Worm (Caenorhabditis elegans) whole organism, young adult: Measurements from ENCODE around the gene K11H3.5.

Source experiments
- B0336.3 ChIP-seq: fragments of 200-800 bp; sonication (Bioruptor generic); IDR thresholded peaks from 2 replicates; pipeline ENCODE4 v1.3.6; 2022; ENCODE audit warnings: missing genetic modification characterization, missing compliant biosample characterization
- C06A6.2 ChIP-seq: fragments of 200-800 bp; sonication (Bioruptor generic); conservative IDR thresholded peaks from 2 replicates; pipeline ENCODE4 v1.3.6; 2022; ENCODE audit warnings: missing genetic modification characterization, missing compliant biosample characterization
- F10E7.11 ChIP-seq: sonication (generic microtip); optimal IDR thresholded peaks from 2 replicates; lab custom pipeline; 2017; ENCODE audit warnings: mild to moderate bottlenecking, missing genetic modification characterization, moderate library complexity, missing compliant biosample characterization
- F33H1.4 ChIP-seq: fragments of 200-800 bp; sonication (Bioruptor generic); IDR thresholded peaks from 2 replicates; pipeline ENCODE4 v1.3.6; 2022; ENCODE audit warnings: missing genetic modification reagents, missing genetic modification characterization, missing compliant biosample characterization
- F39B2.1 ChIP-seq: fragments of 200-800 bp; sonication (Bioruptor generic); IDR thresholded peaks from 2 replicates; pipeline ENCODE4 v1.3.6; 2022; ENCODE audit warnings: missing genetic modification reagents, missing genetic modification characterization, missing compliant biosample characterization
- F52B5.7 ChIP-seq: sonication (generic microtip); optimal IDR thresholded peaks from 2 replicates; lab custom pipeline; 2016; ENCODE audit warnings: mild to moderate bottlenecking, missing genetic modification characterization, missing compliant biosample characterization
- F57C9.4 ChIP-seq: sonication (generic microtip); optimal IDR thresholded peaks from 2 replicates; lab custom pipeline; 2017; ENCODE audit warnings: mild to moderate bottlenecking, missing genetic modification characterization, missing compliant biosample characterization
- K12H6.12 ChIP-seq: fragments of 200-800 bp; sonication (Bioruptor generic); optimal IDR thresholded peaks from 2 replicates; lab custom pipeline; 2018; ENCODE audit warnings: mild to moderate bottlenecking, missing genetic modification characterization, missing compliant biosample characterization
- T07F8.4 ChIP-seq: sonication (generic microtip); optimal IDR thresholded peaks from 2 replicates; lab custom pipeline; 2016; ENCODE audit warnings: mild to moderate bottlenecking, missing genetic modification characterization, moderate library complexity, missing compliant biosample characterization
- T26A5.8 ChIP-seq: sonication (generic microtip); optimal IDR thresholded peaks from 2 replicates; lab custom pipeline; 2016; ENCODE audit warnings: missing genetic modification characterization, missing compliant biosample characterization
- Y53F4B.3 ChIP-seq: fragments of 200-800 bp; sonication (Bioruptor generic); IDR thresholded peaks from 2 replicates; pipeline ENCODE4 v1.3.6; 2022; ENCODE audit warnings: missing genetic modification reagents, missing genetic modification characterization, missing compliant biosample characterization
- Y56A3A.18 ChIP-seq: fragments of 200-800 bp; sonication (Bioruptor generic); IDR thresholded peaks from 2 replicates; pipeline ENCODE4 v1.3.6; 2022; ENCODE audit warnings: missing genetic modification reagents, missing genetic modification characterization, missing compliant biosample characterization
- Y67H2A.10 ChIP-seq: fragments of 200-800 bp; sonication (Bioruptor generic); conservative IDR thresholded peaks from 2 replicates; pipeline ENCODE4 v1.3.6; 2022; ENCODE audit warnings: missing genetic modification reagents, missing genetic modification characterization, missing compliant biosample characterization
- aptf-3 ChIP-seq: fragments of 200-800 bp; sonication (Bioruptor generic); IDR thresholded peaks from 2 replicates; pipeline ENCODE4 v1.3.6; 2022; ENCODE audit warnings: missing genetic modification characterization, missing compliant biosample characterization
- attf-3 ChIP-seq: fragments of 200-800 bp; sonication (Bioruptor generic); conservative IDR thresholded peaks from 2 replicates; pipeline ENCODE4 v1.3.6; 2022; ENCODE audit warnings: missing genetic modification reagents, missing genetic modification characterization, missing compliant biosample characterization
- attf-5 ChIP-seq: fragments of 200-800 bp; sonication (Bioruptor generic); optimal IDR thresholded peaks from 2 replicates; lab custom pipeline; 2018; ENCODE audit warnings: mild to moderate bottlenecking, missing genetic modification characterization, missing compliant biosample characterization
- attf-6 ChIP-seq: fragments of 200-800 bp; sonication (Bioruptor generic); IDR thresholded peaks from 2 replicates; pipeline ENCODE4 v1.3.6; 2022; ENCODE audit warnings: missing genetic modification reagents, missing genetic modification characterization, missing compliant biosample characterization
- bed-2 ChIP-seq: fragments of 200-800 bp; sonication (Bioruptor generic); IDR thresholded peaks from 2 replicates; pipeline ENCODE4 v1.3.6; 2022; ENCODE audit warnings: missing genetic modification reagents, missing genetic modification characterization, missing compliant biosample characterization
- ceh-100 ChIP-seq: fragments of 200-800 bp; sonication (Bioruptor generic); IDR thresholded peaks from 2 replicates; pipeline ENCODE4 v1.3.6; 2022; ENCODE audit warnings: missing genetic modification reagents, missing genetic modification characterization, missing compliant biosample characterization
- ceh-27 ChIP-seq: fragments of 200-800 bp; sonication (Bioruptor generic); optimal IDR thresholded peaks from 2 replicates; lab custom pipeline; 2018; ENCODE audit warnings: mild to moderate bottlenecking, missing genetic modification characterization, moderate library complexity, missing compliant biosample characterization
- dox-1 ChIP-seq: fragments of 200-800 bp; sonication (Bioruptor generic); IDR thresholded peaks from 2 replicates; pipeline ENCODE4 v1.3.6; 2022; ENCODE audit warnings: missing genetic modification reagents, missing genetic modification characterization, missing compliant biosample characterization
- dpff-1 ChIP-seq: sonication (generic microtip); optimal IDR thresholded peaks from 2 replicates; lab custom pipeline; 2017; ENCODE audit warnings: mild to moderate bottlenecking, missing genetic modification characterization, missing compliant biosample characterization
- egl-18 ChIP-seq: fragments of 200-800 bp; sonication (Bioruptor generic); IDR thresholded peaks from 2 replicates; pipeline ENCODE4 v1.3.6; 2022; ENCODE audit warnings: missing genetic modification reagents, missing genetic modification characterization, missing compliant biosample characterization
- ekl-4 ChIP-seq: fragments of 200-800 bp; sonication (Bioruptor generic); IDR thresholded peaks from 2 replicates; pipeline ENCODE4 v1.3.6; 2022; ENCODE audit warnings: missing genetic modification reagents, missing genetic modification characterization, missing compliant biosample characterization
- fkh-3 ChIP-seq: sonication (generic microtip); optimal IDR thresholded peaks from 2 replicates; lab custom pipeline; 2016; ENCODE audit warnings: mild to moderate bottlenecking, missing genetic modification characterization, missing compliant biosample characterization
- hmg-1.2 ChIP-seq: fragments of 200-800 bp; sonication (Bioruptor generic); IDR thresholded peaks from 2 replicates; pipeline ENCODE4 v1.3.6; 2022; ENCODE audit warnings: missing genetic modification reagents, missing genetic modification characterization, missing compliant biosample characterization
- hmg-20 ChIP-seq: fragments of 200-800 bp; sonication (Bioruptor generic); IDR thresholded peaks from 2 replicates; pipeline ENCODE4 v1.3.6; 2022; ENCODE audit warnings: missing genetic modification reagents, missing genetic modification characterization, missing compliant biosample characterization
- lag-1 ChIP-seq: fragments of 200-800 bp; sonication (Bioruptor generic); IDR thresholded peaks from 2 replicates; pipeline ENCODE4 v1.3.6; 2022; ENCODE audit warnings: missing genetic modification reagents, missing genetic modification characterization, missing compliant biosample characterization
- lin-26 ChIP-seq: fragments of 200-800 bp; sonication (Bioruptor generic); IDR thresholded peaks from 2 replicates; pipeline ENCODE4 v1.3.6; 2022; ENCODE audit warnings: missing genetic modification reagents, missing genetic modification characterization, missing compliant biosample characterization
- madf-3 ChIP-seq: fragments of 200-800 bp; sonication (Bioruptor generic); IDR thresholded peaks from 2 replicates; pipeline ENCODE4 v1.3.6; 2022; ENCODE audit warnings: missing genetic modification reagents, missing genetic modification characterization, missing compliant biosample characterization
- madf-6 ChIP-seq: fragments of 200-800 bp; sonication (Bioruptor generic); IDR thresholded peaks from 2 replicates; pipeline ENCODE4 v1.3.6; 2022; ENCODE audit warnings: missing genetic modification reagents, missing genetic modification characterization, missing compliant biosample characterization
- mel-28 ChIP-seq: sonication (generic microtip); optimal IDR thresholded peaks from 2 replicates; lab custom pipeline; 2016; ENCODE audit warnings: borderline replicate concordance, mild to moderate bottlenecking, missing genetic modification characterization, missing compliant biosample characterization
- mes-4 ChIP-seq: sonication (generic microtip); optimal IDR thresholded peaks from 2 replicates; lab custom pipeline; 2016; ENCODE audit warnings: missing genotype, missing genetic modification characterization, missing compliant biosample characterization
- mxl-1 ChIP-seq: sonication (generic microtip); optimal IDR thresholded peaks from 2 replicates; lab custom pipeline; 2016; ENCODE audit warnings: missing genetic modification characterization, missing compliant biosample characterization
- nhr-27 ChIP-seq: fragments of 200-800 bp; sonication (Bioruptor generic); optimal IDR thresholded peaks from 2 replicates; lab custom pipeline; 2018; ENCODE audit warnings: mild to moderate bottlenecking, missing genetic modification characterization, moderate library complexity, missing compliant biosample characterization
- nhr-80 ChIP-seq: sonication (generic microtip); optimal IDR thresholded peaks from 2 replicates; lab custom pipeline; 2016; ENCODE audit warnings: missing genetic modification characterization, missing compliant biosample characterization
- pbrm-1 ChIP-seq: fragments of 200-800 bp; sonication (Bioruptor generic); IDR thresholded peaks from 2 replicates; pipeline ENCODE4 v1.3.6; 2022; ENCODE audit warnings: missing genetic modification reagents, missing genetic modification characterization, missing compliant biosample characterization
- rpc-1 ChIP-seq, 2 experiments: fragments of 150-350 bp in 1 of 2; sonication (generic microtip) in 1 of 2; optimal IDR thresholded peaks; 2 replicates each; lab custom pipeline; 2014 to 2018; ENCODE audit warnings: missing biosample characterization in 1 of 2, missing genetic modification characterization in 1 of 2, missing genetic modification reagents in 1 of 2, missing genotype in 1 of 2
- sea-2 ChIP-seq: fragments of 200-800 bp; sonication (Bioruptor generic); IDR thresholded peaks from 2 replicates; pipeline ENCODE4 v1.3.6; 2022; ENCODE audit warnings: missing genetic modification characterization, missing compliant biosample characterization
- snpc-4 ChIP-seq, 5 experiments: fragments of 150-350 bp in 1 of 5; sonication (generic microtip) in 4 of 5; optimal IDR thresholded peaks; 2 replicates each; lab custom pipeline; 2014 to 2018; ENCODE audit warnings: missing genetic modification characterization in 5 of 5, missing biosample characterization in 3 of 5, antibody characterized with exemption in 2 of 5, mild to moderate bottlenecking in 2 of 5, missing compliant biosample characterization in 2 of 5, missing genotype in 2 of 5, moderate library complexity in 2 of 5, missing genetic modification reagents in 1 of 5
- sptf-2 ChIP-seq: fragments of 200-800 bp; sonication (Bioruptor generic); optimal IDR thresholded peaks from 2 replicates; lab custom pipeline; 2018; ENCODE audit warnings: mild to moderate bottlenecking, missing genetic modification characterization, missing compliant biosample characterization
- tbx-9 ChIP-seq: sonication (generic microtip); optimal IDR thresholded peaks from 2 replicates; lab custom pipeline; 2016; ENCODE audit warnings: borderline replicate concordance, missing genetic modification characterization, inconsistent platforms, missing compliant biosample characterization
- tlf-1 ChIP-seq: fragments of 200-800 bp; sonication (Bioruptor generic); optimal IDR thresholded peaks from 2 replicates; lab custom pipeline; 2018; ENCODE audit warnings: mild to moderate bottlenecking, missing genetic modification characterization, missing compliant biosample characterization
- xnd-1 ChIP-seq: sonication (generic microtip); optimal IDR thresholded peaks from 2 replicates; lab custom pipeline; 2016; ENCODE audit warnings: missing genotype, missing genetic modification reagents, missing genetic modification characterization, missing compliant biosample characterization
- zfh-2 ChIP-seq: fragments of 200-800 bp; sonication (Bioruptor generic); conservative IDR thresholded peaks from 2 replicates; pipeline ENCODE4 v1.3.6; 2022; ENCODE audit warnings: missing genetic modification reagents, missing genetic modification characterization, missing compliant biosample characterization
- ztf-18 ChIP-seq: sonication (generic microtip); optimal IDR thresholded peaks from 2 replicates; lab custom pipeline; 2016; ENCODE audit warnings: missing genotype, mild to moderate bottlenecking, missing genetic modification characterization, missing compliant biosample characterization
- ztf-6 ChIP-seq: fragments of 200-800 bp; sonication (Bioruptor generic); IDR thresholded peaks from 2 replicates; pipeline ENCODE4 v1.3.6; 2022; ENCODE audit warnings: missing genetic modification reagents, missing genetic modification characterization, missing compliant biosample characterization

The K11H3.5 gene

ce11 chrIII:9827163-9827951 is 16.2 kb upstream of the K11H3.5 start, which contains the start of the genes ZK632.10 and ZK632.11 (continued):
- no peak for TF ChIP-seq fkh-3 (tag; lab: Kevin White, UChicago)
- TF ChIP-seq zfh-2 (GFP tag; lab: Robert Waterston, UW) = no peak
- no peak for TF ChIP-seq mel-28 (tag; lab: Kevin White, UChicago)
- peak; percentile 56 for TF ChIP-seq pbrm-1
- TF ChIP-seq aptf-3 = no peak
- TF ChIP-seq sptf-2 (GFP tag; lab: Kevin White, UChicago) = no peak
- no peak for TF ChIP-seq Y56A3A.18 (GFP tag; lab: Robert Waterston, UW)
- TF ChIP-seq Y67H2A.10 (GFP tag; lab: Robert Waterston, UW) = no peak
- no peak for TF ChIP-seq Y53F4B.3 (GFP tag; lab: Robert Waterston, UW)
- TF ChIP-seq F33H1.4 (GFP tag; lab: Robert Waterston, UW) = peak; percentile 66
- TF ChIP-seq dox-1 = 0 out of 2 replicates have a peak, but pooled peaks have one; percentile 20
- no peak for TF ChIP-seq rpc-1 (optimal IDR thresholded peaks at IDR 0.05; lab: Kevin White, UChicago)
- TF ChIP-seq rpc-1 (tag; optimal IDR thresholded peaks at IDR 0.05; lab: Kevin White, UChicago) = no peak
- TF ChIP-seq F39B2.1 (GFP tag; lab: Robert Waterston, UW) = 0 out of 2 replicates have a peak, but pooled peaks have one; percentile 31
- no peak for TF ChIP-seq sea-2 (GFP tag; lab: Robert Waterston, UW)
- TF ChIP-seq snpc-4 (GFP tag; optimal IDR thresholded peaks at IDR 0.05; lab: Kevin White, UChicago) = no peak
- peak in 2 of 4 experiments; percentile 16 to 42 for TF ChIP-seq snpc-4 (tag; optimal IDR thresholded peaks at IDR 0.05; lab: Kevin White, UChicago)
- peak; percentile 17 for TF ChIP-seq attf-5 (GFP tag; lab: Kevin White, UChicago)
- no peak for TF ChIP-seq hmg-20 (GFP tag; lab: Robert Waterston, UW)
- TF ChIP-seq mes-4 (tag; lab: Kevin White, UChicago) = no peak
- no peak for TF ChIP-seq nhr-27 (tag; lab: Kevin White, UChicago)
- TF ChIP-seq C06A6.2 (GFP tag; lab: Robert Waterston, UW) = no peak
- TF ChIP-seq tbx-9 (tag; lab: Kevin White, UChicago) = no peak
- no peak for TF ChIP-seq lag-1 (GFP tag; lab: Robert Waterston, UW)
- TF ChIP-seq ceh-100 (GFP tag; lab: Robert Waterston, UW) = no peak
- no peak for TF ChIP-seq ekl-4 (GFP tag; lab: Robert Waterston, UW)
- TF ChIP-seq mxl-1 (tag; lab: Kevin White, UChicago) = no peak
- TF ChIP-seq xnd-1 = no peak
- TF ChIP-seq egl-18 = no peak
- no peak for TF ChIP-seq attf-6 (GFP tag; lab: Robert Waterston, UW)
- peak; percentile 37; the same call in 1 of the 2 replicates for TF ChIP-seq madf-3 (GFP tag; lab: Robert Waterston, UW)
- peak; percentile 56 for TF ChIP-seq nhr-80 (tag; lab: Kevin White, UChicago)
- TF ChIP-seq T26A5.8 = no peak
- no peak for TF ChIP-seq ztf-18
- TF ChIP-seq F10E7.11 (tag; lab: Kevin White, UChicago) = no peak
- peak; percentile 44; the same call in 1 of the 2 replicates for TF ChIP-seq hmg-1.2 (GFP tag; lab: Robert Waterston, UW)
- TF ChIP-seq lin-26 = no peak
- no peak for TF ChIP-seq tlf-1
- TF ChIP-seq T07F8.4 (tag; lab: Kevin White, UChicago) = no peak
- no peak for TF ChIP-seq attf-3 (GFP tag; lab: Robert Waterston, UW)
- TF ChIP-seq ztf-6 (GFP tag; lab: Robert Waterston, UW) = no peak
- no peak for TF ChIP-seq bed-2
- no peak for TF ChIP-seq B0336.3 (GFP tag; lab: Robert Waterston, UW)
- peak; percentile 59 for TF ChIP-seq K12H6.12 (tag; lab: Kevin White, UChicago)
- TF ChIP-seq F52B5.7 (tag; lab: Kevin White, UChicago) = no peak
- no peak for TF ChIP-seq dpff-1 (tag; lab: Kevin White, UChicago)
- peak; percentile 29; the same call in 1 of the 2 replicates for TF ChIP-seq madf-6 (GFP tag; lab: Robert Waterston, UW)
- peak; percentile 20 for TF ChIP-seq ceh-27 (GFP tag; lab: Kevin White, UChicago)
- TF ChIP-seq F57C9.4 (tag; lab: Kevin White, UChicago) = no peak
